Fruit fly (Drosophila melanogaster): Measurements from ENCODE around the gene CG14933.

The CG14933 gene

DNA sequence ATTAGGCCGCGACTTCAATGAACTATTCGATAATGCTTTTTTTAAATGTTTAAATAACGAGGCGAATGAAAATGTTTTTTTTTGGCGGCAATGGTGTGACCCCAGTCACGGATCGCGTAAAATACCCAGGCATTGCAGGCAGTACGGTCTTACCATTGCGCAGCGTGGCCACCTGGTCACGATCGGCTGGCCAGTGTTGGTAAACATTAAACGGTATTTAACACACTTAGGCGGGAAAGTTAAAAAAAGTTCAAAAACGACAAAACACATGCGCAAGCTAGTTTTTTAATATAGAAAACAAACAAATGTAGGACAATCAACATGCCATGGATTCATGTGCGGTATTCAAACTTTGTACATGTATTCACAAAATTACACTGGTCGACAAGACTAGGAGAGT lies 13.4 kb upstream of the CG14933 start, which contains the start of gene esc:
esc (minus strand) TSS at position 129 of the 400 bp plus-strand sequence.
- TF ChIP-seq Rfx (GFP tag; IDR thresholded peaks at IDR 0.05) (peak; percentile 74), unc-4 (GFP tag; IDR thresholded peaks at IDR 0.05; ENCODE audit: partially characterized antibody) (0 out of 2 replicates have a peak, but pooled peaks have one; percentile 29), twi (tag; optimal IDR thresholded peaks at IDR 0.05) (no peak), CG3726 (GFP tag; IDR thresholded peaks at IDR 0.05) (no peak), CG1233 (GFP tag; optimal IDR thresholded peaks at IDR 0.05) (no peak), Elba2 (GFP tag; optimal IDR thresholded peaks at IDR 0.05) (peak; percentile 5), CG3065 (GFP tag; optimal IDR thresholded peaks at IDR 0.05) (no peak), CG9609 (GFP tag; optimal IDR thresholded peaks at IDR 0.05) (peak; percentile 49), prd (optimal IDR thresholded peaks at IDR 0.05) (no peak), prd (GFP tag; IDR thresholded peaks at IDR 0.05) (peak; percentile 40; the same call in 1 of the 3 replicates), Oaz (GFP tag; IDR thresholded peaks at IDR 0.05) (no peak), dmrt11E (tag; optimal IDR thresholded peaks at IDR 0.05) (no peak), CG14965 (GFP tag; optimal IDR thresholded peaks at IDR 0.05; ENCODE audit: borderline replicate concordance) (no peak), Ets65A (GFP tag) (peak; percentile 87), row (GFP tag; IDR thresholded peaks at IDR 0.05) (no peak), tll (GFP tag; optimal IDR thresholded peaks at IDR 0.05) (no peak), CG18011 (GFP tag; optimal IDR thresholded peaks at IDR 0.05) (peak; percentile 41), vfl (GFP tag; optimal IDR thresholded peaks at IDR 0.05) (no peak), Max (GFP tag; optimal IDR thresholded peaks at IDR 0.05) (no peak), Lpt (GFP tag; optimal IDR thresholded peaks at IDR 0.05) (no peak), CG31388 (GFP tag; optimal IDR thresholded peaks at IDR 0.05) (no peak), Nf-YC (tag; optimal IDR thresholded peaks at IDR 0.05) (no peak), Atf3 (GFP tag; optimal IDR thresholded peaks at IDR 0.05) (no peak), kni (GFP tag; optimal IDR thresholded peaks at IDR 0.05) (no peak), CG12236 (GFP tag; optimal IDR thresholded peaks at IDR 0.05) (no peak), CG2202 (tag; optimal IDR thresholded peaks at IDR 0.05) (no peak), CTCF (GFP tag; optimal IDR thresholded peaks at IDR 0.05) (no peak), hth (optimal IDR thresholded peaks at IDR 0.05) (no peak), Ada2b (GFP tag; IDR thresholded peaks at IDR 0.05) (no peak), CG33213 (GFP tag; optimal IDR thresholded peaks at IDR 0.05) (peak; percentile 70), yki (optimal IDR thresholded peaks at IDR 0.05) (no peak), caup (GFP tag; optimal IDR thresholded peaks at IDR 0.05; ENCODE audit: severe bottlenecking) (no peak), NC2β (GFP tag; optimal IDR thresholded peaks at IDR 0.05) (peak; percentile 47), sima (GFP tag; optimal IDR thresholded peaks at IDR 0.05) (no peak), amos (GFP tag; IDR thresholded peaks at IDR 0.05; ENCODE audit: partially characterized antibody) (peak; percentile 50), cato (GFP tag; optimal IDR thresholded peaks at IDR 0.05; ENCODE audit: borderline replicate concordance) (no peak), CG8765 (GFP tag; IDR thresholded peaks at IDR 0.05) (no peak), odd (GFP tag; optimal IDR thresholded peaks at IDR 0.05) (no peak), Eip74EF (GFP tag; optimal IDR thresholded peaks at IDR 0.05) (no peak), pnt (GFP tag; optimal IDR thresholded peaks at IDR 0.05) (no peak), CG14710 (tag; optimal IDR thresholded peaks at IDR 0.05) (peak; percentile 71), dan (GFP tag; IDR thresholded peaks at IDR 0.05) (no peak), CG30403 (GFP tag; optimal IDR thresholded peaks at IDR 0.05) (peak; percentile 45), CG10366 (GFP tag; IDR thresholded peaks at IDR 0.05) (no peak), cas (GFP tag; IDR thresholded peaks at IDR 0.05) (no peak), CG32772 (GFP tag; IDR thresholded peaks at IDR 0.05) (peak; percentile 43; the same call in 1 of the 2 replicates), Sin3A (optimal IDR thresholded peaks at IDR 0.05) (peak; percentile 72), BtbVII (GFP tag; optimal IDR thresholded peaks at IDR 0.05) (no peak), chm (GFP tag; IDR thresholded peaks at IDR 0.05) (no peak), Bdp1 (GFP tag; optimal IDR thresholded peaks at IDR 0.05) (peak; percentile 30), jing (GFP tag; optimal IDR thresholded peaks at IDR 0.05) (no peak), tup (GFP tag; optimal IDR thresholded peaks at IDR 0.05) (no peak), CG11247 (GFP tag; IDR thresholded peaks at IDR 0.05) (no peak), NC2α (GFP tag; optimal IDR thresholded peaks at IDR 0.05) (no peak)
